Fruit fly (Drosophila melanogaster) whole organism, prepupa: ENCODE measurements around the gene S.

Experiments used
- Blimp-1 ChIP-seq: fragments of 200-800 bp; sonication (Bioruptor generic); optimal IDR thresholded peaks from 3 replicates; lab custom pipeline; 2017; ENCODE audit warnings: missing biosample characterization, missing genetic modification characterization, mild to moderate bottlenecking, moderate library complexity, missing genetic modification reagents
- CG11294 ChIP-seq: fragments of 200-800 bp; sonication (Bioruptor generic); IDR thresholded peaks from 2 replicates; pipeline ENCODE4 v1.3.6; 2022; ENCODE audit warnings: missing biosample characterization, missing genetic modification characterization
- CG11762 ChIP-seq: fragments of 200-800 bp; sonication (Bioruptor generic); optimal IDR thresholded peaks from 3 replicates; lab custom pipeline; 2016; ENCODE audit warnings: missing biosample characterization, missing genetic modification characterization; ENCODE audit not compliant: insufficient read depth
- CG11902 ChIP-seq: fragments of 200-800 bp; sonication (Bioruptor generic); optimal IDR thresholded peaks from 3 replicates; lab custom pipeline; 2016; ENCODE audit warnings: missing biosample characterization, missing genetic modification characterization
- CG15336 ChIP-seq: fragments of 200-800 bp; sonication (Bioruptor generic); IDR thresholded peaks from 2 replicates; pipeline ENCODE4 v1.3.6; 2022; ENCODE audit warnings: missing biosample characterization, missing genetic modification characterization
- CG1621 ChIP-seq: fragments of 200-800 bp; sonication (Bioruptor generic); optimal IDR thresholded peaks from 3 replicates; lab custom pipeline; 2018; ENCODE audit warnings: missing biosample characterization, mild to moderate bottlenecking, missing genetic modification characterization
- CG16779 ChIP-seq: fragments of 200-800 bp; sonication (Bioruptor generic); optimal IDR thresholded peaks from 3 replicates; lab custom pipeline; 2017; ENCODE audit warnings: missing biosample characterization, mild to moderate bottlenecking, missing genetic modification characterization
- CG3032 ChIP-seq: fragments of 200-800 bp; optimal IDR thresholded peaks from 2 replicates; lab custom pipeline; 2019; ENCODE audit warnings: missing biosample characterization, mild to moderate bottlenecking, missing genetic modification characterization, moderate library complexity
- CG32006 ChIP-seq: fragments of 200-800 bp; sonication (Bioruptor generic); optimal IDR thresholded peaks from 3 replicates; lab custom pipeline; 2017; ENCODE audit warnings: missing biosample characterization, mild to moderate bottlenecking, missing genetic modification characterization
- CG3919 ChIP-seq: fragments of 200-800 bp; sonication (Bioruptor generic); optimal IDR thresholded peaks from 3 replicates; lab custom pipeline; 2016; ENCODE audit warnings: missing biosample characterization, missing genetic modification characterization
- CG4318 ChIP-seq: fragments of 200-800 bp; sonication (Bioruptor generic); optimal IDR thresholded peaks from 3 replicates; lab custom pipeline; 2017; ENCODE audit warnings: missing biosample characterization, mild to moderate bottlenecking, missing genetic modification characterization
- CG6163 ChIP-seq: fragments of 200-800 bp; sonication (Bioruptor generic); IDR thresholded peaks from 3 replicates; pipeline ENCODE4 v1.3.6; 2022; ENCODE audit warnings: missing biosample characterization, missing genetic modification characterization
- CG6276 ChIP-seq: fragments of 200-800 bp; sonication (Bioruptor generic); optimal IDR thresholded peaks from 2 replicates; lab custom pipeline; 2017; ENCODE audit warnings: missing biosample characterization, mild to moderate bottlenecking, missing genetic modification characterization
- CG6792 ChIP-seq: fragments of 200-800 bp; sonication (Bioruptor generic); optimal IDR thresholded peaks from 3 replicates; lab custom pipeline; 2016; ENCODE audit warnings: missing biosample characterization, missing genetic modification characterization
- CG6808 ChIP-seq: fragments of 200-800 bp; sonication (Bioruptor generic); optimal IDR thresholded peaks from 3 replicates; lab custom pipeline; 2017; ENCODE audit warnings: missing biosample characterization, missing genetic modification characterization, mild to moderate bottlenecking, moderate library complexity, missing genetic modification reagents
- CG6854 ChIP-seq: fragments of 200-800 bp; sonication (Bioruptor generic); optimal IDR thresholded peaks from 2 replicates; lab custom pipeline; 2017; ENCODE audit warnings: missing biosample characterization, mild to moderate bottlenecking, missing genetic modification characterization
- CG7368 ChIP-seq: fragments of 200-800 bp; sonication (Bioruptor generic); optimal IDR thresholded peaks from 3 replicates; lab custom pipeline; 2016; ENCODE audit warnings: missing biosample characterization, missing genetic modification characterization
- CG8119 ChIP-seq: fragments of 200-800 bp; sonication (Bioruptor generic); IDR thresholded peaks from 3 replicates; pipeline ENCODE4 v1.3.6; 2022; ENCODE audit warnings: missing biosample characterization, missing genetic modification characterization
- CG8319 ChIP-seq: fragments of 200-800 bp; sonication (Bioruptor generic); optimal IDR thresholded peaks from 3 replicates; lab custom pipeline; 2016; ENCODE audit warnings: missing biosample characterization, missing genetic modification characterization
- CG8632 ChIP-seq: fragments of 200-800 bp; sonication (Bioruptor generic); optimal IDR thresholded peaks from 3 replicates; lab custom pipeline; 2016; ENCODE audit warnings: missing biosample characterization, missing genetic modification characterization
- Eip75B ChIP-seq: fragments of 200-800 bp; sonication (Bioruptor generic); optimal IDR thresholded peaks from 3 replicates; lab custom pipeline; 2016; ENCODE audit warnings: missing biosample characterization, missing genetic modification characterization
- Eip78C ChIP-seq: fragments of 200-800 bp; sonication (Bioruptor generic); peaks from one replicate; lab custom pipeline; 2016; ENCODE audit warnings: missing biosample characterization, missing genetic modification characterization
- Eip93F ChIP-seq: fragments of 200-800 bp; sonication (Bioruptor generic); optimal IDR thresholded peaks from 2 replicates; lab custom pipeline; 2016; ENCODE audit warnings: missing biosample characterization, mild to moderate bottlenecking, missing genetic modification characterization
- Ets21C ChIP-seq: fragments of 200-800 bp; sonication (Bioruptor generic); optimal IDR thresholded peaks from 3 replicates; lab custom pipeline; 2016; ENCODE audit warnings: missing biosample characterization, missing genetic modification characterization
- Ets96B ChIP-seq: fragments of 200-800 bp; optimal IDR thresholded peaks from 2 replicates; lab custom pipeline; 2019; ENCODE audit warnings: missing biosample characterization, mild to moderate bottlenecking, missing genetic modification characterization, moderate library complexity
- Gug ChIP-seq: fragments of 200-800 bp; sonication (Bioruptor generic); IDR thresholded peaks from 2 replicates; pipeline ENCODE4 v1.3.6; 2022; ENCODE audit warnings: missing biosample characterization, missing genetic modification characterization
- Hr38 ChIP-seq: sonication (Bioruptor generic); optimal IDR thresholded peaks from 2 replicates; lab custom pipeline; 2016; ENCODE audit warnings: missing biosample characterization, missing genetic modification characterization
- Hr39 ChIP-seq: fragments of 200-800 bp; sonication (Bioruptor generic); optimal IDR thresholded peaks from 2 replicates; lab custom pipeline; 2016; ENCODE audit warnings: missing biosample characterization, missing genetic modification characterization
- Hr4 ChIP-seq: fragments of 200-800 bp; sonication (Bioruptor generic); optimal IDR thresholded peaks from 3 replicates; lab custom pipeline; 2016; ENCODE audit warnings: missing biosample characterization, missing genetic modification characterization
- Lpt ChIP-seq: fragments of 200-800 bp; sonication (Bioruptor generic); optimal IDR thresholded peaks from 3 replicates; lab custom pipeline; 2016; ENCODE audit warnings: missing biosample characterization, missing genetic modification characterization
- Met ChIP-seq: fragments of 200-800 bp; sonication (Bioruptor generic); optimal IDR thresholded peaks from 3 replicates; lab custom pipeline; 2016; ENCODE audit warnings: missing biosample characterization, missing genetic modification characterization
- OdsH ChIP-seq: fragments of 200-800 bp; sonication (Bioruptor generic); optimal IDR thresholded peaks from 3 replicates; lab custom pipeline; 2016; ENCODE audit warnings: missing biosample characterization, missing genetic modification characterization
- Sox14 ChIP-seq: fragments of 200-800 bp; sonication (Bioruptor generic); optimal IDR thresholded peaks from 3 replicates; lab custom pipeline; 2016; ENCODE audit warnings: missing biosample characterization, missing genetic modification characterization
- Sox15 ChIP-seq: fragments of 200-800 bp; sonication (Bioruptor generic); optimal IDR thresholded peaks from 3 replicates; lab custom pipeline; 2016; ENCODE audit warnings: missing biosample characterization, missing genetic modification characterization
- achi ChIP-seq: fragments of 200-800 bp; sonication (Bioruptor generic); optimal IDR thresholded peaks from 3 replicates; lab custom pipeline; 2016; ENCODE audit warnings: missing biosample characterization, missing genetic modification characterization
- acj6 ChIP-seq: fragments of 200-800 bp; sonication (Bioruptor generic); optimal IDR thresholded peaks from 3 replicates; lab custom pipeline; 2016; ENCODE audit warnings: missing biosample characterization, missing genetic modification characterization
- dac ChIP-seq: fragments of 200-800 bp; sonication (Bioruptor generic); optimal IDR thresholded peaks from 2 replicates; lab custom pipeline; 2017; ENCODE audit warnings: missing biosample characterization, mild to moderate bottlenecking, missing genetic modification characterization
- eg ChIP-seq: fragments of 200-800 bp; sonication (Bioruptor generic); IDR thresholded peaks from 3 replicates; pipeline ENCODE4 v1.3.6; 2022; ENCODE audit warnings: missing biosample characterization, missing genetic modification characterization
- esn ChIP-seq: fragments of 200-800 bp; sonication (Bioruptor generic); optimal IDR thresholded peaks from 2 replicates; lab custom pipeline; 2016; ENCODE audit warnings: missing biosample characterization, mild to moderate bottlenecking, missing genetic modification characterization, moderate library complexity
- fd59A ChIP-seq: fragments of 200-800 bp; sonication (Bioruptor generic); optimal IDR thresholded peaks from 2 replicates; lab custom pipeline; 2017; ENCODE audit warnings: missing biosample characterization, mild to moderate bottlenecking, missing genetic modification characterization, missing genetic modification reagents
- fd85E ChIP-seq: fragments of 200-800 bp; sonication (Bioruptor generic); optimal IDR thresholded peaks from 3 replicates; lab custom pipeline; 2016; ENCODE audit warnings: missing biosample characterization, missing genetic modification characterization
- fkh ChIP-seq: fragments of 200-800 bp; sonication (Bioruptor generic); optimal IDR thresholded peaks from 3 replicates; lab custom pipeline; 2017; ENCODE audit warnings: missing biosample characterization, mild to moderate bottlenecking, missing genetic modification characterization, moderate library complexity
- pdm3 ChIP-seq: fragments of 200-800 bp; sonication (Bioruptor generic); optimal IDR thresholded peaks from 3 replicates; lab custom pipeline; 2016; ENCODE audit warnings: missing biosample characterization, missing genetic modification characterization
- salr ChIP-seq, 2 experiments: fragments of 200-800 bp; sonication (Bioruptor generic); optimal IDR thresholded peaks; 3 replicates each; lab custom pipeline; 2016 to 2018; ENCODE audit warnings: missing biosample characterization in 2 of 2, missing genetic modification characterization in 2 of 2, mild to moderate bottlenecking in 1 of 2
- spab ChIP-seq: fragments of 200-800 bp; sonication (Bioruptor generic); optimal IDR thresholded peaks from 2 replicates; lab custom pipeline; 2017; ENCODE audit warnings: missing biosample characterization, mild to moderate bottlenecking, missing genetic modification characterization, missing genetic modification reagents
- svp ChIP-seq: fragments of 200-800 bp; sonication (Bioruptor generic); peaks from one replicate; lab custom pipeline; 2016; ENCODE audit warnings: missing biosample characterization, missing genetic modification characterization
- topi ChIP-seq: fragments of 200-800 bp; sonication (Bioruptor generic); optimal IDR thresholded peaks from 3 replicates; lab custom pipeline; 2016; ENCODE audit warnings: missing biosample characterization, missing genetic modification characterization
- vri ChIP-seq: fragments of 200-800 bp; sonication (Bioruptor generic); optimal IDR thresholded peaks from 3 replicates; lab custom pipeline; 2016; ENCODE audit warnings: missing biosample characterization, mild to moderate bottlenecking, missing genetic modification characterization

S gene

dm6 chr2L:1077053-1077452 is 562 bp downstream of the S start:
- no peak for TF ChIP-seq CG11902 (GFP tag; lab: Kevin White, UChicago)
- peak; percentile 38 for TF ChIP-seq Sox14 (GFP tag; lab: Kevin White, UChicago)
- no peak for TF ChIP-seq dac (GFP tag; lab: Kevin White, UChicago)
- no peak for TF ChIP-seq Ets96B
- TF ChIP-seq Sox15: no peak
- TF ChIP-seq CG3032 (tag; lab: Kevin White, UChicago): no peak
- TF ChIP-seq Ets21C (GFP tag; lab: Kevin White, UChicago): no peak
- TF ChIP-seq CG1621 (tag; lab: Kevin White, UChicago): no peak
- TF ChIP-seq fkh: peak; percentile 93
- TF ChIP-seq CG6163 (GFP tag; lab: Robert Waterston, UW): peak; percentile 53; the same call in 1 of the 3 replicates
- TF ChIP-seq Hr39 (GFP tag; lab: Kevin White, UChicago): no peak
- TF ChIP-seq esn (GFP tag; lab: Kevin White, UChicago): no peak
- peak; percentile 59 for TF ChIP-seq svp
- no peak for TF ChIP-seq CG6276 (GFP tag; lab: Kevin White, UChicago)
- no peak for TF ChIP-seq Eip93F (GFP tag; lab: Kevin White, UChicago)
- no peak for TF ChIP-seq Lpt (GFP tag; lab: Kevin White, UChicago)
- no peak for TF ChIP-seq topi (GFP tag; lab: Kevin White, UChicago)
- no peak for TF ChIP-seq eg (GFP tag; lab: Robert Waterston, UW)

DNA sequence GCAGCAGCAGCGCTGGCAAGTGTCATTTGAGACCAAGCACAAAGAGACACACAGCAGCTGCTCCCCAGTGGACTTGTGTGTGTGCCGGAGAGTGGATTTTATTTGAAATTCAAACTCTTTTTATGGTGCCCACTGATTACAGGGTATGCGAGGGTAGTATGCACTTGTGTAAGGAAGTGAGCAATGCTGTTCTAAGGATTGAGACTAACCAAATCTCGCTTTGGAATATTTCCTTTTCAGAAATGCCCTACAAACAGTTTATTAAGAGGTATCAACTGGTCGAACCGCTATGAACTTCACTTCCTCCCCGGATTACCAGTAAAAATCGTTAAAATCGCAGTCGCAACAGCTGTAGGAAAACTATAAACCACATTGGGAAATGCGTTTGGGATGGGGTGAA is 1.9 kb downstream of the S start:
- TF ChIP-seq CG3032 (tag; lab: Kevin White, UChicago) (peak; percentile 37), CG3919 (GFP tag; lab: Kevin White, UChicago) (peak; percentile 67), CG4318 (GFP tag; lab: Kevin White, UChicago) (no peak), Sox14 (GFP tag; lab: Kevin White, UChicago) (peak; percentile 82), Blimp-1 (GFP tag; lab: Kevin White, UChicago) (no peak), fd59A (GFP tag; lab: Kevin White, UChicago) (peak; percentile 17), dac (GFP tag; lab: Kevin White, UChicago) (peak; percentile 78), svp (peak; percentile 75), spab (GFP tag; lab: Kevin White, UChicago) (peak; percentile 1), OdsH (GFP tag; lab: Kevin White, UChicago) (no peak), CG32006 (GFP tag; lab: Kevin White, UChicago) (peak; percentile 89), fd85E (no peak), CG8319 (GFP tag; lab: Kevin White, UChicago) (peak; percentile 34), Eip78C (peak; percentile 87), Lpt (GFP tag; lab: Kevin White, UChicago) (peak; percentile 71), CG16779 (peak; percentile 24), topi (GFP tag; lab: Kevin White, UChicago) (peak; percentile 58), CG6808 (GFP tag; lab: Kevin White, UChicago) (peak; percentile 14), CG1621 (tag; lab: Kevin White, UChicago) (peak; percentile 39), CG8632 (no peak), CG11294 (GFP tag; lab: Robert Waterston, UW) (peak; percentile 77), salr (GFP tag; optimal IDR thresholded peaks at IDR 0.05; lab: Kevin White, UChicago) (no peak), CG15336 (GFP tag; lab: Robert Waterston, UW) (peak; percentile 92), acj6 (peak; percentile 68), CG11762 (GFP tag; lab: Kevin White, UChicago) (peak; percentile 43), Met (GFP tag; lab: Kevin White, UChicago) (no peak), CG6854 (GFP tag; lab: Kevin White, UChicago) (no peak), Hr4 (no peak), Eip93F (GFP tag; lab: Kevin White, UChicago) (no peak), CG8119 (GFP tag; lab: Robert Waterston, UW) (peak; percentile 88), Gug (GFP tag; lab: Robert Waterston, UW) (peak; percentile 85), CG11902 (GFP tag; lab: Kevin White, UChicago) (peak; percentile 18), Hr38 (GFP tag; lab: Kevin White, UChicago) (no peak), CG6792 (peak; percentile 55), Ets96B (peak; percentile 48), CG6276 (GFP tag; lab: Kevin White, UChicago) (peak; percentile 75), vri (GFP tag; lab: Kevin White, UChicago) (peak; percentile 38), pdm3 (GFP tag; lab: Kevin White, UChicago) (peak; percentile 84), fkh (no peak), CG7368 (peak; percentile 41), Eip75B (GFP tag; lab: Kevin White, UChicago) (peak; percentile 54), esn (GFP tag; lab: Kevin White, UChicago) (peak; percentile 69), CG6163 (GFP tag; lab: Robert Waterston, UW) (peak; percentile 90), achi (GFP tag; lab: Kevin White, UChicago) (peak; percentile 64)
